Worm (Caenorhabditis elegans) whole organism, late embryonic: Measurements from ENCODE around the gene wht-1.

Experiments
- ama-1 ChIP-seq: fragments of 150-350 bp; optimal IDR thresholded peaks from 2 replicates; lab custom pipeline; 2014
- ceh-24 ChIP-seq: sonication (generic microtip); optimal IDR thresholded peaks from 2 replicates; lab custom pipeline; 2016; ENCODE audit warnings: mild to moderate bottlenecking, missing genetic modification characterization, missing compliant biosample characterization
- ceh-45 ChIP-seq: fragments of 200-800 bp; sonication (Bioruptor generic); IDR thresholded peaks from 2 replicates; pipeline ENCODE4 v1.3.6; 2022; ENCODE audit warnings: missing genetic modification reagents, missing genetic modification characterization, missing compliant biosample characterization
- fkh-10 ChIP-seq: fragments of 150-350 bp; optimal IDR thresholded peaks from 2 replicates; lab custom pipeline; 2014; ENCODE audit warnings: missing biosample characterization, missing genetic modification reagents, missing genetic modification characterization
- fkh-6 ChIP-seq: sonication (generic microtip); optimal IDR thresholded peaks from 2 replicates; lab custom pipeline; 2016; ENCODE audit warnings: missing genetic modification characterization, missing compliant biosample characterization
- hlh-30 ChIP-seq: sonication (generic microtip); optimal IDR thresholded peaks from 2 replicates; lab custom pipeline; 2017; ENCODE audit warnings: antibody characterized with exemption, missing genetic modification characterization, missing compliant biosample characterization; ENCODE audit not compliant: insufficient read depth
- nfya-1 ChIP-seq: sonication (generic microtip); optimal IDR thresholded peaks from 2 replicates; lab custom pipeline; 2017; ENCODE audit warnings: missing genetic modification characterization, mild to moderate bottlenecking, missing compliant biosample characterization, antibody characterized with exemption, moderate library complexity
- nhr-11 ChIP-seq: fragments of 150-350 bp; optimal IDR thresholded peaks from 2 replicates; lab custom pipeline; 2014; ENCODE audit warnings: missing biosample characterization, missing genetic modification characterization
- pag-3 ChIP-seq: sonication (generic microtip); optimal IDR thresholded peaks from 2 replicates; lab custom pipeline; 2016; ENCODE audit warnings: missing compliant biosample characterization, missing genetic modification characterization, borderline replicate concordance
- pha-4 ChIP-seq: fragments of 150-350 bp; optimal IDR thresholded peaks from 2 replicates; lab custom pipeline; 2018; ENCODE audit warnings: missing biosample characterization, missing genetic modification reagents, missing genetic modification characterization
- rnt-1 ChIP-seq: sonication (generic microtip); optimal IDR thresholded peaks from 2 replicates; lab custom pipeline; 2016; ENCODE audit warnings: missing genetic modification characterization, missing compliant biosample characterization
- sdc-2 ChIP-seq: sonication (generic microtip); optimal IDR thresholded peaks from 2 replicates; lab custom pipeline; 2016; ENCODE audit warnings: missing genotype, missing genetic modification characterization, missing compliant biosample characterization
- unc-86 ChIP-seq: sonication (generic microtip); optimal IDR thresholded peaks from 2 replicates; lab custom pipeline; 2016; ENCODE audit warnings: missing genetic modification characterization, missing compliant biosample characterization
- ztf-16 ChIP-seq: sonication (generic microtip); optimal IDR thresholded peaks from 2 replicates; lab custom pipeline; 2017; ENCODE audit warnings: missing genetic modification characterization, missing compliant biosample characterization

ce11 chrIII:6102762-6103161 lies 15.2 kb upstream of the wht-1 start, which contains the start of gene C05D10.4:
- TF ChIP-seq pha-4 (tag; lab: Kevin White, UChicago) (no peak), ceh-24 (no peak), hlh-30 (tag; lab: Kevin White, UChicago) (no peak), fkh-10 (no peak), unc-86 (tag; lab: Kevin White, UChicago) (no peak), ceh-45 (no peak), nhr-11 (tag; lab: Kevin White, UChicago) (no peak), rnt-1 (tag; lab: Kevin White, UChicago) (no peak), nfya-1 (tag; lab: Kevin White, UChicago) (no peak), pag-3 (tag; lab: Kevin White, UChicago) (no peak), fkh-6 (tag; lab: Kevin White, UChicago) (no peak), ama-1 (lab: Kevin White, UChicago) (no peak), ztf-16 (tag; lab: Kevin White, UChicago) (no peak), sdc-2 (tag; lab: Kevin White, UChicago) (no peak)
